Worm (Caenorhabditis elegans): ENCODE data around the gene unc-7.

The unc-7 gene

ce11 chrX:15188986-15189675 is 41.6 kb upstream of the unc-7 start:
- TF ChIP-seq ztf-4 (tag; optimal IDR thresholded peaks at IDR 0.05) (peak; percentile 85), ztf-1 (GFP tag; conservative IDR thresholded peaks at IDR 0.05) (no peak), snpc-4 (tag; optimal IDR thresholded peaks at IDR 0.05) (peak; percentile 16), sem-4 (tag; optimal IDR thresholded peaks at IDR 0.05) (peak; percentile 84), F13H6.1 (tag; optimal IDR thresholded peaks at IDR 0.05) (peak; percentile 95), lin-13 (GFP tag; optimal IDR thresholded peaks at IDR 0.05) (peak; percentile 63), lsy-2 (tag; optimal IDR thresholded peaks at IDR 0.05) (peak in 1 of 2 experiments; percentile 72), unc-55 (GFP tag; optimal IDR thresholded peaks at IDR 0.05) (peak; percentile 82), nhr-129 (tag; optimal IDR thresholded peaks at IDR 0.05) (peak; percentile 86), sma-9 (GFP tag; optimal IDR thresholded peaks at IDR 0.05) (peak; percentile 87), sma-9 (tag; optimal IDR thresholded peaks at IDR 0.05) (no peak), fos-1 (tag; optimal IDR thresholded peaks at IDR 0.05) (peak; percentile 5), egl-27 (tag; optimal IDR thresholded peaks at IDR 0.05) (peak; percentile 77), mab-5 (tag; optimal IDR thresholded peaks at IDR 0.05) (peak; percentile 79), sma-3 (GFP tag; optimal IDR thresholded peaks at IDR 0.05) (no peak), crh-2 (tag; optimal IDR thresholded peaks at IDR 0.05) (peak; percentile 71), unc-39 (tag; optimal IDR thresholded peaks at IDR 0.05) (no peak), skn-1 (tag; optimal IDR thresholded peaks at IDR 0.05) (no peak), mdl-1 (tag; optimal IDR thresholded peaks at IDR 0.05) (peak; percentile 43 to 58), C34F6.9 (tag; optimal IDR thresholded peaks at IDR 0.05) (peak; percentile 75), nhr-11 (tag; optimal IDR thresholded peaks at IDR 0.05) (no peak), ceh-82 (tag; optimal IDR thresholded peaks at IDR 0.05) (peak; percentile 23), nhr-21 (tag; optimal IDR thresholded peaks at IDR 0.05) (peak; percentile 9), zag-1 (tag; optimal IDR thresholded peaks at IDR 0.05) (peak; percentile 79), lin-11 (tag; optimal IDR thresholded peaks at IDR 0.05) (peak; percentile 31)

- TF ChIP-seq nhr-21 (tag; optimal IDR thresholded peaks at IDR 0.05): no peak
- TF ChIP-seq skn-1 (tag; optimal IDR thresholded peaks at IDR 0.05): peak; percentile 42
These were observed 41.0 kb upstream of the unc-7 start for ce11 chrX:15188510-15188909.

- TF ChIP-seq dmd-4 (tag; optimal IDR thresholded peaks at IDR 0.05) (no peak), lsy-2 (tag; optimal IDR thresholded peaks at IDR 0.05) (peak; percentile 75 to 88), sem-4 (tag; optimal IDR thresholded peaks at IDR 0.05) (peak; percentile 84), alr-1 (tag; optimal IDR thresholded peaks at IDR 0.05) (no peak), ZK546.5 (tag; optimal IDR thresholded peaks at IDR 0.05) (no peak), egl-27 (tag; optimal IDR thresholded peaks at IDR 0.05) (peak; percentile 87), elt-3 (tag; optimal IDR thresholded peaks at IDR 0.05) (no peak), zag-1 (tag; optimal IDR thresholded peaks at IDR 0.05) (peak; percentile 14), mdl-1 (tag; optimal IDR thresholded peaks at IDR 0.05) (peak in 1 of 2 experiments; percentile 48), lin-13 (GFP tag; optimal IDR thresholded peaks at IDR 0.05) (peak; percentile 87), C34F6.9 (tag; optimal IDR thresholded peaks at IDR 0.05) (peak; percentile 88), blmp-1 (tag; optimal IDR thresholded peaks at IDR 0.05; ENCODE audit: insufficient read depth) (peak; percentile 90), unc-39 (tag; optimal IDR thresholded peaks at IDR 0.05) (no peak), sma-3 (GFP tag; optimal IDR thresholded peaks at IDR 0.05) (peak; percentile 94), nhr-6 (tag; optimal IDR thresholded peaks at IDR 0.05) (peak; percentile 58), ztf-11 (tag; optimal IDR thresholded peaks at IDR 0.05) (no peak), ceh-16 (tag; optimal IDR thresholded peaks at IDR 0.05) (peak; percentile 62), snpc-4 (tag; optimal IDR thresholded peaks at IDR 0.05) (peak; percentile 86), unc-55 (GFP tag; optimal IDR thresholded peaks at IDR 0.05) (peak; percentile 81), nhr-11 (tag; optimal IDR thresholded peaks at IDR 0.05) (no peak), ceh-82 (tag; optimal IDR thresholded peaks at IDR 0.05) (peak; percentile 2), mab-5 (tag; optimal IDR thresholded peaks at IDR 0.05) (peak; percentile 74), aly-2 (tag; optimal IDR thresholded peaks at IDR 0.05) (no peak), sma-9 (GFP tag; optimal IDR thresholded peaks at IDR 0.05) (peak; percentile 96), sma-9 (tag; optimal IDR thresholded peaks at IDR 0.05) (no peak), ztf-1 (GFP tag; conservative IDR thresholded peaks at IDR 0.05) (no peak), Y55F3AM.14 (GFP tag; optimal IDR thresholded peaks at IDR 0.05) (peak; percentile 17), unc-62 (GFP tag; optimal IDR thresholded peaks at IDR 0.05) (peak; percentile 38), peb-1 (tag; optimal IDR thresholded peaks at IDR 0.05) (no peak), nhr-21 (tag; optimal IDR thresholded peaks at IDR 0.05) (peak; percentile 85), nhr-23 (tag; optimal IDR thresholded peaks at IDR 0.05) (no peak), mbf-1 (tag; optimal IDR thresholded peaks at IDR 0.05) (no peak), gmeb-1 (tag; optimal IDR thresholded peaks at IDR 0.05) (peak; percentile 86), nhr-129 (tag; optimal IDR thresholded peaks at IDR 0.05) (peak; percentile 93), ztf-4 (tag; optimal IDR thresholded peaks at IDR 0.05) (peak; percentile 47), lin-11 (tag; optimal IDR thresholded peaks at IDR 0.05) (peak; percentile 74), nhr-10 (tag; optimal IDR thresholded peaks at IDR 0.05) (peak; percentile 77), fos-1 (tag; optimal IDR thresholded peaks at IDR 0.05) (peak; percentile 90), nhr-237 (tag; optimal IDR thresholded peaks at IDR 0.05) (peak; percentile 65), ama-1 (optimal IDR thresholded peaks at IDR 0.05) (no peak), crh-2 (tag; optimal IDR thresholded peaks at IDR 0.05) (peak; percentile 92), nhr-25 (tag; optimal IDR thresholded peaks at IDR 0.05) (peak; percentile 92), nhr-12 (tag; optimal IDR thresholded peaks at IDR 0.05) (no peak), skn-1 (tag; optimal IDR thresholded peaks at IDR 0.05) (peak; percentile 22)
These were observed 33.9 kb upstream of the unc-7 start, which contains the start of gene pkhm-2 for ce11 chrX:15181454-15181853. pkhm-2 (minus strand) TSS chrX:15181465.
